Worm (Caenorhabditis elegans): Measurements from ENCODE around the gene athp-3.
A peak's percentile ranks its signal among the peaks of the same experiment; 100 is the strongest.
"Not testable (repeated sequence)": the region's sequence is repeated elsewhere in the genome, so short reads cannot be mapped to it uniquely, and the experiment has no call there.

athp-3 gene

ce11 chrIV:17076000-17076399 lies 27.8 kb upstream of the athp-3 start:
- 0 out of 2 replicates have a peak, but pooled peaks have one; percentile 33 for TF ChIP-seq pes-1 (GFP tag; IDR thresholded peaks at IDR 0.05)

DNA sequence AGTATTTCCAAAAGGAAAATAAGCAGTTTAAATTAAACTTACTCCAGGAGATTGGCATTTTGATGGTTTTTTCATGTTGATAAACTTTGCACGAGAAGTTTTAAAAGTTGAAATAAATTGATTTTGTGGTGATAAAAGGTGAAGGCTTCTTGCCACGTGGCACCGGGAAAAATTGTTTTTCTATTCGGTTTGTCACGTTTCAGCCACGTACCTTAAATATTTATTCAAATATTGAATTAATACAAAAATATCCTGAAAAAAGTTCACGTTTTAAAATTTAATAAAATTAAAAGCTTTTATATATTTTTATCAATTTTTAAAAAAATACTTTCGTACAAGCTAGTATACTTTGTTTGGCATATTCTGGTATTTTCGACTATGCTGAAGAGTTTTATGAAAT lies 22.6 kb upstream of the athp-3 start, which contains the start of gene Y116A8C.24:
Gene Y116A8C.24, minus strand, starts transcription at position 101 of the 400 bp plus-strand sequence.
- TF ChIP-seq tbx-37 (GFP tag; conservative IDR thresholded peaks at IDR 0.05); pes-1 (GFP tag; IDR thresholded peaks at IDR 0.05); scrt-1 (GFP tag; IDR thresholded peaks at IDR 0.05): not testable (repeated sequence)

DNA sequence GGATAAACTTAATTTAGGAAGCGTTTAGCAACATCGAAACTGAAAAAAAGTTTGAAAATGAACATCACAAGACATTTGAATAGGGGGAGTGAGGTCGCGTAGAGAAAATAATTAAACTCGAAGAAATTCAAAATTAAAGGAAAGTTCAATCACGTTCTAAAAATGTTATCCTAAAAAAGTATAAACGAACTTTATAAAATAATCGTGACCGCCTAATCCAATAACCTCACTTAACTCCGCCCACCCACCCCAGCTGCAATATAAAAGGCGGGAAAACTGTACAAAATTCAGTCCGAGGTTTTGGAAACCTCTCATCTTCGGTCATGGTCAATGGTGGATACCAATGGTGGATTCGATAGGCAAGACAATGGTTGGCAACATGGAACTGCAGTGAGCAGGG lies 16.8 kb upstream of the athp-3 start, which contains the start of gene Y116A8C.465:
Gene Y116A8C.465, plus strand, starts transcription at position 301 of the 400 bp plus-strand sequence.
- not testable (repeated sequence) for TF ChIP-seq tra-4 (tag; optimal IDR thresholded peaks at IDR 0.05); pes-1 (GFP tag; IDR thresholded peaks at IDR 0.05); ceh-13 (GFP tag; optimal IDR thresholded peaks at IDR 0.05)

DNA sequence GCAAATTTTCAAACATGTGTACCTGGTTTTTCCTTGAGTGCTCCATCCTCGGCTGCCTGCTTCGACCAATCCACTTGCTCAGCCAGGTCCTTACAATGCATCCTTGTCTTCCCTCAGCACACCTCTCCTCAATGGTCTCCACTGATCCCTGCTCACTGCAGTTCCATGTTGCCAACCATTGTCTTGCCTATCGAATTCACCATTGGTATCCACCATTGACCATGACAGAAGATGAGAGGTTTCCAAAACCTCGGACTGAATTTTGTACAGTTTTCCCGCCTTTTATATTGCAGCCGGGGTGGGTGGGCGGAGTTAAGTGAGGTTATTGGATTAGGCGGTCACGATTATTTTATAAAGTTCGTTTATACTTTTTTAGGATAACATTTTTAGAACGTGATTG lies 15.5 kb upstream of the athp-3 start, which contains the start of gene Y116A8C.467:
Gene Y116A8C.467, minus strand, starts transcription at position 101 of the 400 bp plus-strand sequence.
- TF ChIP-seq F13C5.2 (tag; optimal IDR thresholded peaks at IDR 0.05); tbx-37 (GFP tag; conservative IDR thresholded peaks at IDR 0.05); hnd-1 (tag; optimal IDR thresholded peaks at IDR 0.05): not testable (repeated sequence)

- TF ChIP-seq F13C5.2 (tag; optimal IDR thresholded peaks at IDR 0.05) (no peak), pes-1 (GFP tag; IDR thresholded peaks at IDR 0.05) (no peak), ama-1 (optimal IDR thresholded peaks at IDR 0.05) (no peak), tbx-11 (GFP tag; IDR thresholded peaks at IDR 0.05) (no peak), scrt-1 (GFP tag; IDR thresholded peaks at IDR 0.05) (no peak), aly-1 (tag; optimal IDR thresholded peaks at IDR 0.05) (no peak), hmg-4 (GFP tag; optimal IDR thresholded peaks at IDR 0.05) (no peak), tbx-37 (GFP tag; conservative IDR thresholded peaks at IDR 0.05) (no peak), hnd-1 (tag; optimal IDR thresholded peaks at IDR 0.05) (no peak)
Measured at ce11 chrIV:17058036-17058435, 9.9 kb upstream of the athp-3 start, which contains the start of gene Y116A8C.44. TSS of gene Y116A8C.44 (minus strand) at chrIV:17058136.

DNA sequence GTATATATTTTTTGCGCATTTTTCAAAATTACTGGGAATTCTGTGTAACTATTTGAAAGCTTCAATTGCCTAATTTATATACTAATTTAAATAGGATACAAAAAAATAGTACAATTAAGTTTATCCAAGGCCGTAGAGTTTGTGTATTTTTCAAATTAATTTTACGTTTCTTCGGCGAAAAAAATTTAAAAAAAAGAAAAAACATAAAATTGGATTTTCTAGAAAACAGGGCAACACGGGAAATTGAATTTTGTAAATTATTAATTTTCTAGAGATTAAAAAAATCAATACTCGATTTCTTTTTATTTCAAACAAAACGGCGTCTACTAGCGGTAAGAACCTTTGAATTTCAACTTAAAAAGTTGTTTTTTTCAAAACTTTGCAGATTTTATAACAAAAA lies 5.1 kb upstream of the athp-3 start, which contains the start of gene Y116A8C.23:
Gene Y116A8C.23, plus strand, starts transcription at position 301 of the 400 bp plus-strand sequence.
- TF ChIP-seq sea-1 (GFP tag; conservative IDR thresholded peaks at IDR 0.05) (no peak), scrt-1 (GFP tag; IDR thresholded peaks at IDR 0.05) (no peak), tbx-37 (GFP tag; conservative IDR thresholded peaks at IDR 0.05) (no peak), flt-1 (GFP tag; IDR thresholded peaks at IDR 0.05) (no peak), hmbx-1 (tag; optimal IDR thresholded peaks at IDR 0.05) (no peak), ceh-36 (tag; optimal IDR thresholded peaks at IDR 0.05) (no peak), ets-7 (tag; optimal IDR thresholded peaks at IDR 0.05) (no peak), pes-1 (GFP tag; IDR thresholded peaks at IDR 0.05) (no peak), tbx-11 (GFP tag; IDR thresholded peaks at IDR 0.05) (no peak)

- TF ChIP-seq hmg-4 (GFP tag; optimal IDR thresholded peaks at IDR 0.05): no peak
Measured at ce11 chrIV:17045691-17046090, 2.5 kb downstream of the athp-3 start, which contains the start of gene clec-195. TSS of gene clec-195 (minus strand) at chrIV:17045791.

DNA sequence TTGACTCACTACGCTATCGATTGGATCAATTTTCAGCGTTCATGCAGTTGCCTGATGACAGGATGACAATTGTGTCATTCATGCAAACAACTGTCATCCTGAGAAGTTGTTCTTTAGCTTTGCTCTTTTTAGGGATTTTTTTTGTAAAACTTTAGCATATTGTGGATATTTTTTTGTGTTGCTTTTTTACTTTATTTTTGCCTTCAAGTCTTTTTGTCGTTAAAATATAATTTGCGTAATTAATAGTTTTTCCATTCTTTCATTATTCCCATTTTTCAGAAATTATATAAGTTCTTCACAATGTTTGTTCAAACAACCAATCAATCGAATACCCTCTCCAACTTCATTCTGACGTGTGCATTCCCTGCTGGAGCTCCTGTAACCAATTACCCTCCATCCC lies 7.5 kb downstream of the athp-3 start, which contains the start of gene Y116A8C.20:
Gene Y116A8C.20, plus strand, starts transcription at position 301 of the 400 bp plus-strand sequence.
- no peak for TF ChIP-seq B0310.2 (tag; optimal IDR thresholded peaks at IDR 0.05)
- no peak for TF ChIP-seq pes-1 (GFP tag; IDR thresholded peaks at IDR 0.05)
- no peak for TF ChIP-seq tbx-37 (GFP tag; conservative IDR thresholded peaks at IDR 0.05)
- TF ChIP-seq F13C5.2 (tag; optimal IDR thresholded peaks at IDR 0.05): no peak
- TF ChIP-seq flt-1 (GFP tag; IDR thresholded peaks at IDR 0.05): no peak
- no peak for TF ChIP-seq scrt-1 (GFP tag; IDR thresholded peaks at IDR 0.05)
- no peak for TF ChIP-seq aly-1 (tag; optimal IDR thresholded peaks at IDR 0.05)
- TF ChIP-seq ceh-36 (tag; optimal IDR thresholded peaks at IDR 0.05): no peak
- no peak for TF ChIP-seq tra-4 (tag; optimal IDR thresholded peaks at IDR 0.05)
- no peak for TF ChIP-seq ceh-13 (GFP tag; optimal IDR thresholded peaks at IDR 0.05)
- TF ChIP-seq ama-1 (optimal IDR thresholded peaks at IDR 0.05): no peak
- no peak for TF ChIP-seq tbx-11 (GFP tag; IDR thresholded peaks at IDR 0.05)
- no peak for TF ChIP-seq sea-1 (GFP tag; conservative IDR thresholded peaks at IDR 0.05)
- TF ChIP-seq hmbx-1 (tag; optimal IDR thresholded peaks at IDR 0.05): no peak
- TF ChIP-seq hmg-4 (GFP tag; optimal IDR thresholded peaks at IDR 0.05): no peak
- TF ChIP-seq ets-7 (tag; optimal IDR thresholded peaks at IDR 0.05): no peak
- no peak for TF ChIP-seq hnd-1 (tag; optimal IDR thresholded peaks at IDR 0.05)

ce11 chrIV:17039545-17039944 lies 8.6 kb downstream of the athp-3 start, which contains the start of gene Y116A8C.19:
TSS of gene Y116A8C.19 (minus strand) at chrIV:17039645.
- TF ChIP-seq hmbx-1 (tag; optimal IDR thresholded peaks at IDR 0.05): no peak
- TF ChIP-seq ceh-36 (tag; optimal IDR thresholded peaks at IDR 0.05): no peak
- no peak for TF ChIP-seq scrt-1 (GFP tag; IDR thresholded peaks at IDR 0.05)
- TF ChIP-seq B0310.2 (tag; optimal IDR thresholded peaks at IDR 0.05): no peak
- TF ChIP-seq tra-4 (tag; optimal IDR thresholded peaks at IDR 0.05): no peak
- no peak for TF ChIP-seq hmg-4 (GFP tag; optimal IDR thresholded peaks at IDR 0.05)
- TF ChIP-seq pes-1 (GFP tag; IDR thresholded peaks at IDR 0.05): no peak
- no peak for TF ChIP-seq flt-1 (GFP tag; IDR thresholded peaks at IDR 0.05)
- TF ChIP-seq sea-1 (GFP tag; conservative IDR thresholded peaks at IDR 0.05): no peak
- no peak for TF ChIP-seq F13C5.2 (tag; optimal IDR thresholded peaks at IDR 0.05)

All from whole organism, early embryonic.